Worm (Caenorhabditis elegans) whole organism, midembryonic: ENCODE measurements around the gene C06C6.8.
A peak's percentile ranks its signal among the peaks of the same experiment; 100 is the strongest.

Source experiments
- T22C8.4 ChIP-seq: fragments of 200-800 bp; sonication (Bioruptor generic); IDR thresholded peaks from 2 replicates; pipeline ENCODE4 v1.3.6; 2022; ENCODE audit warnings: missing genetic modification characterization, missing compliant biosample characterization
- cog-1 ChIP-seq: sonication (generic microtip); optimal IDR thresholded peaks from 2 replicates; lab custom pipeline; 2016; ENCODE audit warnings: missing genetic modification characterization, missing compliant biosample characterization
- flt-1 ChIP-seq: fragments of 200-800 bp; sonication (Bioruptor generic); IDR thresholded peaks from 2 replicates; pipeline ENCODE4 v1.3.6; 2022; ENCODE audit warnings: missing genetic modification characterization, missing compliant biosample characterization
- klf-2 ChIP-seq: fragments of 200-800 bp; sonication (Bioruptor generic); conservative IDR thresholded peaks from 2 replicates; pipeline ENCODE4 v1.3.6; 2022; ENCODE audit warnings: missing genetic modification reagents, missing genetic modification characterization, missing compliant biosample characterization
- med-1 ChIP-seq: sonication (generic microtip); optimal IDR thresholded peaks from 2 replicates; lab custom pipeline; 2017; ENCODE audit warnings: missing genetic modification characterization, mild to moderate bottlenecking, missing compliant biosample characterization, antibody characterized with exemption, missing genetic modification reagents; ENCODE audit not compliant: insufficient read depth
- ref-1 ChIP-seq: fragments of 200-800 bp; sonication (Bioruptor generic); conservative IDR thresholded peaks from 2 replicates; pipeline ENCODE4 v1.3.6; 2022; ENCODE audit warnings: missing genetic modification reagents, missing genetic modification characterization, missing compliant biosample characterization
- tab-1 ChIP-seq: fragments of 200-800 bp; sonication (Bioruptor generic); IDR thresholded peaks from 2 replicates; pipeline ENCODE4 v1.3.6; 2022; ENCODE audit warnings: missing genetic modification characterization, missing compliant biosample characterization
- ztf-23 ChIP-seq: fragments of 200-800 bp; sonication (Bioruptor generic); IDR thresholded peaks from 2 replicates; pipeline ENCODE4 v1.3.6; 2022; ENCODE audit warnings: missing genetic modification reagents, missing genetic modification characterization, missing compliant biosample characterization
- ztf-29 ChIP-seq: fragments of 200-800 bp; sonication (Bioruptor generic); IDR thresholded peaks from 2 replicates; pipeline ENCODE4 v1.3.6; 2022; ENCODE audit warnings: missing genetic modification reagents, missing genetic modification characterization, missing compliant biosample characterization

Gene C06C6.8

DNA sequence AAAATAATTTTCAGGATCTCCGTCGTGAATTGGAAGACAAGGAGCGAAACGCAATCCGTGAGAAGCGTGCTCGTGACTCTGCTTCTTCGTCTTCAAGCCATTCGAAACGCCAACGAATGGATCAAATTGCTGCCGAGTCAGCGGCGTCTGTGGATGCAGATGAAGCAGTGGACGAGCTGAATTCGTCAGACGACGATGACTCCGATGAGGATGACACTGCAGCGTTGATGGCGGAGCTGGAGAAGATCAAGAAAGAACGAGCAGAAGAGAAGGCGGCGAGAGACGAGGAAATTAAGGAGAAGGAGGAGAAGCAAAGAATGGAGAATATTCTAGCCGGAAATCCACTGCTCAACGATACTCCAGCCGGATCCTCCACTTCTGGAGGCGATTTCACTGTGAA lies 26.6 kb downstream of the C06C6.8 start:
- no peak for TF ChIP-seq T22C8.4 (GFP tag; lab: Robert Waterston, UW)
- TF ChIP-seq klf-2 (GFP tag; lab: Robert Waterston, UW), result no peak
- no peak for TF ChIP-seq ztf-23
- TF ChIP-seq flt-1 (GFP tag; lab: Robert Waterston, UW), result no peak
- no peak for TF ChIP-seq cog-1 (tag; lab: Kevin White, UChicago)
- no peak for TF ChIP-seq med-1 (GFP tag; lab: Kevin White, UChicago)
- TF ChIP-seq tab-1 (GFP tag; lab: Robert Waterston, UW), result no peak
- TF ChIP-seq ref-1 (GFP tag; lab: Robert Waterston, UW), result no peak
- TF ChIP-seq ztf-29 (GFP tag; lab: Robert Waterston, UW), result no peak

ce11 chrV:16024300-16024699 lies 27.4 kb downstream of the C06C6.8 start, which contains the start of gene T10C6.6:
Gene T10C6.6 (plus strand): TSS chrV:16024326.
- no peak for TF ChIP-seq ztf-23

- TF ChIP-seq tab-1 (GFP tag; lab: Robert Waterston, UW) (0 out of 2 replicates have a peak, but pooled peaks have one; percentile 39), klf-2 (GFP tag; lab: Robert Waterston, UW) (no peak)
Observed at ce11 chrV:16024917-16025316, 28.0 kb downstream of the C06C6.8 start.

- TF ChIP-seq ztf-29 (GFP tag; lab: Robert Waterston, UW) (no peak), tab-1 (GFP tag; lab: Robert Waterston, UW) (no peak), klf-2 (GFP tag; lab: Robert Waterston, UW) (no peak)
Observed at ce11 chrV:16029237-16029636, 32.3 kb downstream of the C06C6.8 start.

DNA sequence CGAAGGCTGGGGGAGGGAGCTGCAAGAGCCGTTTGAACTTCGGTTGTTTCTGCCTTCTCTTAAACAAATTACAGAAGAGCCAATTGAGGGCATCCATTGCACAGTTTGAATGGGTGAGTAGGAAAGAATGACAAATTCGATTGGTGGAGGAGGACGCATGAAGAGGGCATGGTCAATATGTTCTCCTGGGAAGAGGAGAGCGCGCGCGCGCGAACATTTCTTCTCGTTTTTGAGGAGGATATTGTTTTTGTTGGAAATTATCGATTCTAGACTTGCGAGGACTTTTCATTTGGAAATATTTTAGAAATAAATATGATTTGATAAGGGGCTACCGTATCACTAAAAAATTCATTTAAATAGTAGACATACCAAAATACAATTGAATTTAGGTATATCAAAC lies 34.6 kb downstream of the C06C6.8 start, which contains the start of gene T10C6.7:
Gene T10C6.7 (minus strand): TSS at position 143 of the 400 bp plus-strand sequence.
- TF ChIP-seq ztf-29 (GFP tag; lab: Robert Waterston, UW), result no peak
- TF ChIP-seq ztf-23, result no peak
- TF ChIP-seq tab-1 (GFP tag; lab: Robert Waterston, UW), result no peak

- no peak for TF ChIP-seq ztf-23
- no peak for TF ChIP-seq flt-1 (GFP tag; lab: Robert Waterston, UW)
- TF ChIP-seq ref-1 (GFP tag; lab: Robert Waterston, UW), result no peak
- TF ChIP-seq klf-2 (GFP tag; lab: Robert Waterston, UW), result no peak
- no peak for TF ChIP-seq cog-1 (tag; lab: Kevin White, UChicago)
- no peak for TF ChIP-seq tab-1 (GFP tag; lab: Robert Waterston, UW)
- no peak for TF ChIP-seq T22C8.4 (GFP tag; lab: Robert Waterston, UW)
- TF ChIP-seq med-1 (GFP tag; lab: Kevin White, UChicago), result no peak
- no peak for TF ChIP-seq ztf-29 (GFP tag; lab: Robert Waterston, UW)
Observed at ce11 chrV:16032761-16033160, 35.8 kb downstream of the C06C6.8 start, which contains the start of gene T10C6.16. Gene T10C6.16 (minus strand): TSS chrV:16033005.

ce11 chrV:16033491-16033890 lies 36.6 kb downstream of the C06C6.8 start:
- TF ChIP-seq cog-1 (tag; lab: Kevin White, UChicago), result no peak

- no peak for TF ChIP-seq tab-1 (GFP tag; lab: Robert Waterston, UW)
- no peak for TF ChIP-seq ztf-23
- TF ChIP-seq ztf-29 (GFP tag; lab: Robert Waterston, UW), result no peak
- no peak for TF ChIP-seq flt-1 (GFP tag; lab: Robert Waterston, UW)
- TF ChIP-seq cog-1 (tag; lab: Kevin White, UChicago), result no peak
- TF ChIP-seq med-1 (GFP tag; lab: Kevin White, UChicago), result no peak
- no peak for TF ChIP-seq T22C8.4 (GFP tag; lab: Robert Waterston, UW)
Observed at ce11 chrV:16036166-16036565, 39.2 kb downstream of the C06C6.8 start, which contains the start of gene T10C6.10. Gene T10C6.10 (plus strand): TSS chrV:16036413.

ce11 chrV:16040140-16040827 lies 43.3 kb downstream of the C06C6.8 start, which contains the start of the genes his-4 and his-3:
Gene his-4 (minus strand): TSS chrV:16040515.
Gene his-3 (plus strand): TSS chrV:16040808.
- TF ChIP-seq ref-1 (GFP tag; lab: Robert Waterston, UW) (0 out of 2 replicates have a peak, but pooled peaks have one; percentile 7), flt-1 (GFP tag; lab: Robert Waterston, UW) (peak; percentile 64; the same call in 1 of the 2 replicates), cog-1 (tag; lab: Kevin White, UChicago) (peak; percentile 31), T22C8.4 (GFP tag; lab: Robert Waterston, UW) (peak; percentile 12; the same call in 1 of the 2 replicates), ztf-29 (GFP tag; lab: Robert Waterston, UW) (peak; percentile 76)

DNA sequence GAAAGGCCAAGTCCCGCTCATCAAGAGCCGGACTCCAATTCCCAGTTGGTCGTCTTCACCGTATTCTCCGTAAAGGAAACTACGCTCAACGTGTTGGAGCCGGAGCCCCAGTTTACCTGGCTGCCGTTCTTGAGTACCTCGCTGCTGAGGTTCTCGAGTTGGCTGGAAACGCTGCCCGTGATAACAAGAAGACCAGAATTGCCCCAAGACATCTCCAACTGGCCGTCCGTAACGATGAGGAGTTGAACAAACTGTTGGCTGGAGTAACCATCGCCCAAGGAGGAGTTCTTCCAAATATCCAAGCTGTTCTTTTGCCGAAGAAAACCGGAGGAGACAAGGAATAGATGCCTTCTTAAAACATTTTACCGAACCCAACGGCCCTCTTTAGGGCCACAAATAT lies 43.9 kb downstream of the C06C6.8 start:
- peak; percentile 25 for TF ChIP-seq flt-1 (GFP tag; lab: Robert Waterston, UW)

ce11 chrV:16041412-16041811 lies 44.5 kb downstream of the C06C6.8 start:
- TF ChIP-seq med-1 (GFP tag; lab: Kevin White, UChicago) (no peak), ref-1 (GFP tag; lab: Robert Waterston, UW) (no peak), cog-1 (tag; lab: Kevin White, UChicago) (no peak), tab-1 (GFP tag; lab: Robert Waterston, UW) (no peak), ztf-29 (GFP tag; lab: Robert Waterston, UW) (no peak), T22C8.4 (GFP tag; lab: Robert Waterston, UW) (no peak)
